Fruit fly (Drosophila melanogaster) whole organism, embryonic: Measurements from ENCODE around the gene Lst8.

Source experiments
- Ada2b ChIP-seq: fragments of 200-800 bp; sonication (Bioruptor generic); IDR thresholded peaks from 2 replicates; pipeline ENCODE4 v1.3.6; 2022; ENCODE audit warnings: missing biosample characterization, missing genetic modification characterization
- CG1024 ChIP-seq: fragments of 200-800 bp; sonication (Bioruptor generic); IDR thresholded peaks from 2 replicates; pipeline ENCODE4 v1.3.6; 2022; ENCODE audit warnings: missing biosample characterization, missing genetic modification characterization
- CG13894 ChIP-seq: fragments of 200-800 bp; sonication (Bioruptor generic); optimal IDR thresholded peaks from 3 replicates; lab custom pipeline; 2018; ENCODE audit warnings: missing biosample characterization, mild to moderate bottlenecking, missing genetic modification characterization, moderate library complexity
- CG14860 ChIP-seq: fragments of 200-800 bp; sonication (Bioruptor generic); IDR thresholded peaks from 3 replicates; pipeline ENCODE4 v1.3.6; 2022; ENCODE audit warnings: missing biosample characterization, missing genetic modification characterization; ENCODE audit not compliant: partially characterized antibody
- CG15011 ChIP-seq: fragments of 200-800 bp; sonication (Bioruptor generic); optimal IDR thresholded peaks from 3 replicates; lab custom pipeline; 2018; ENCODE audit warnings: missing biosample characterization, mild to moderate bottlenecking, missing genetic modification characterization
- CG1647 ChIP-seq: fragments of 200-800 bp; sonication (Bioruptor generic); optimal IDR thresholded peaks from 3 replicates; lab custom pipeline; 2016; ENCODE audit warnings: missing biosample characterization, missing genetic modification characterization
- CG2129 ChIP-seq: fragments of 200-800 bp; sonication (Bioruptor generic); IDR thresholded peaks from 2 replicates; pipeline ENCODE4 v1.3.6; 2022; ENCODE audit warnings: missing biosample characterization, missing genetic modification characterization; ENCODE audit not compliant: partially characterized antibody
- CG30403 ChIP-seq: fragments of 200-800 bp; sonication (Bioruptor generic); optimal IDR thresholded peaks from 3 replicates; lab custom pipeline; 2016; ENCODE audit warnings: missing biosample characterization, missing genetic modification characterization
- CG31365 ChIP-seq: fragments of 200-800 bp; sonication (Bioruptor generic); optimal IDR thresholded peaks from 2 replicates; lab custom pipeline; 2018; ENCODE audit warnings: missing biosample characterization, mild to moderate bottlenecking, missing genetic modification characterization
- CG32532 ChIP-seq: fragments of 200-800 bp; sonication (Bioruptor generic); IDR thresholded peaks from 2 replicates; pipeline ENCODE4 v1.3.6; 2022; ENCODE audit warnings: missing biosample characterization, missing genetic modification characterization
- CG42726 ChIP-seq: fragments of 200-800 bp; sonication (Bioruptor generic); IDR thresholded peaks from 2 replicates; pipeline ENCODE4 v1.3.6; 2022; ENCODE audit warnings: missing biosample characterization, missing genetic modification characterization; ENCODE audit not compliant: partially characterized antibody
- CG4360 ChIP-seq: fragments of 200-800 bp; sonication (Bioruptor generic); IDR thresholded peaks from 2 replicates; pipeline ENCODE4 v1.3.6; 2022; ENCODE audit warnings: missing biosample characterization, missing genetic modification characterization
- CG4730 ChIP-seq: fragments of 200-800 bp; sonication (Bioruptor generic); IDR thresholded peaks from 2 replicates; pipeline ENCODE4 v1.3.6; 2022; ENCODE audit warnings: missing biosample characterization, missing genetic modification characterization
- CG6254 ChIP-seq: fragments of 200-800 bp; sonication (Bioruptor generic); optimal IDR thresholded peaks from 3 replicates; lab custom pipeline; 2017; ENCODE audit warnings: mild to moderate bottlenecking, missing biosample characterization, missing genetic modification reagents, missing genetic modification characterization
- CG7839 ChIP-seq: fragments of 200-800 bp; sonication (Bioruptor generic); optimal IDR thresholded peaks from 3 replicates; lab custom pipeline; 2018; ENCODE audit warnings: missing biosample characterization, mild to moderate bottlenecking, missing genetic modification characterization, moderate library complexity
- CG9609 ChIP-seq: fragments of 200-800 bp; sonication (Bioruptor generic); optimal IDR thresholded peaks from 3 replicates; lab custom pipeline; 2016; ENCODE audit warnings: missing biosample characterization, missing genetic modification characterization
- D19B ChIP-seq: fragments of 200-800 bp; sonication (Bioruptor generic); optimal IDR thresholded peaks from 2 replicates; lab custom pipeline; 2017; ENCODE audit warnings: missing biosample characterization, mild to moderate bottlenecking, missing genetic modification characterization
- E2f2 ChIP-seq: fragments of 200-800 bp; sonication (Bioruptor generic); IDR thresholded peaks from 2 replicates; pipeline ENCODE4 v1.3.6; 2022; ENCODE audit warnings: missing biosample characterization, missing genetic modification characterization
- Hmx ChIP-seq: fragments of 200-800 bp; sonication (Bioruptor generic); optimal IDR thresholded peaks from 2 replicates; lab custom pipeline; 2016; ENCODE audit warnings: missing biosample characterization, missing genetic modification characterization
- Max ChIP-seq: fragments of 200-800 bp; sonication (Bioruptor generic); optimal IDR thresholded peaks from 2 replicates; lab custom pipeline; 2016; ENCODE audit warnings: missing biosample characterization, mild to moderate bottlenecking, missing genetic modification characterization
- Med ChIP-seq: fragments of 200-800 bp; sonication (Bioruptor generic); peaks from one replicate; lab custom pipeline; 2016; ENCODE audit warnings: missing biosample characterization, missing genetic modification characterization, mild to moderate bottlenecking, inconsistent platforms, moderate library complexity
- NFAT ChIP-seq: fragments of 200-800 bp; sonication (Bioruptor generic); IDR thresholded peaks from 2 replicates; pipeline ENCODE4 v1.3.6; 2022; ENCODE audit warnings: missing biosample characterization, missing genetic modification characterization
- Opbp ChIP-seq: fragments of 200-800 bp; sonication (Bioruptor generic); IDR thresholded peaks from 3 replicates; pipeline ENCODE4 v1.3.6; 2022; ENCODE audit warnings: missing biosample characterization, missing genetic modification characterization; ENCODE audit not compliant: partially characterized antibody
- Stat92E ChIP-seq, 3 experiments: fragments of >200 bp in 2 of 3; fragments of 200-800 bp in 1 of 3; sonication (Bioruptor generic) in 1 of 3; optimal IDR thresholded peaks; 2 replicates each; lab custom pipeline; 2017 to 2019; ENCODE audit warnings: missing biosample characterization in 3 of 3, missing genetic modification characterization in 3 of 3, mild to moderate bottlenecking in 1 of 3, moderate library complexity in 1 of 3
- Taf1 ChIP-seq: fragments of 200-800 bp; sonication (Bioruptor generic); IDR thresholded peaks from 2 replicates; pipeline ENCODE4 v1.3.6; 2022; ENCODE audit warnings: missing biosample characterization, missing genetic modification characterization
- Xbp1 ChIP-seq: fragments of 200-800 bp; sonication (Bioruptor generic); optimal IDR thresholded peaks from 3 replicates; lab custom pipeline; 2016; ENCODE audit warnings: missing biosample characterization, mild to moderate bottlenecking, missing genetic modification characterization
- ab ChIP-seq: fragments of 200-800 bp; sonication (Bioruptor generic); optimal IDR thresholded peaks from 2 replicates; lab custom pipeline; 2016; ENCODE audit warnings: missing biosample characterization, missing genetic modification characterization
- amos ChIP-seq: fragments of 200-800 bp; sonication (Bioruptor generic); IDR thresholded peaks from 2 replicates; pipeline ENCODE4 v1.3.6; 2022; ENCODE audit warnings: missing biosample characterization, missing genetic modification characterization; ENCODE audit not compliant: partially characterized antibody
- caup ChIP-seq: fragments of 200-800 bp; sonication (Bioruptor generic); optimal IDR thresholded peaks from 3 replicates; lab custom pipeline; 2017; ENCODE audit warnings: missing biosample characterization, mild to moderate bottlenecking, missing genetic modification characterization, moderate library complexity; ENCODE audit not compliant: severe bottlenecking
- chm ChIP-seq: fragments of 200-800 bp; sonication (Bioruptor generic); IDR thresholded peaks from 2 replicates; pipeline ENCODE4 v1.3.6; 2022; ENCODE audit warnings: missing biosample characterization, missing genetic modification characterization
- cwo ChIP-seq: fragments of 200-800 bp; sonication (Bioruptor generic); optimal IDR thresholded peaks from 3 replicates; lab custom pipeline; 2017; ENCODE audit warnings: missing biosample characterization, missing genetic modification characterization, mild to moderate bottlenecking, moderate library complexity, missing genetic modification reagents
- ems ChIP-seq: fragments of 200-800 bp; sonication (Bioruptor generic); optimal IDR thresholded peaks from 3 replicates; lab custom pipeline; 2016; ENCODE audit warnings: missing biosample characterization, missing genetic modification characterization
- exex ChIP-seq: fragments of 200-800 bp; sonication (Bioruptor generic); optimal IDR thresholded peaks from 4 replicates; lab custom pipeline; 2018; ENCODE audit warnings: missing biosample characterization, mild to moderate bottlenecking, missing genetic modification characterization, moderate library complexity
- ftz-f1 ChIP-seq: fragments of 200-800 bp; sonication (Bioruptor generic); optimal IDR thresholded peaks from 2 replicates; lab custom pipeline; 2016; ENCODE audit warnings: missing biosample characterization, missing genetic modification characterization
- gem ChIP-seq: fragments of 200-800 bp; sonication (Bioruptor generic); optimal IDR thresholded peaks from 2 replicates; lab custom pipeline; 2019; ENCODE audit warnings: missing biosample characterization, mild to moderate bottlenecking, missing genetic modification characterization, moderate library complexity
- grau ChIP-seq: fragments of 200-800 bp; optimal IDR thresholded peaks from 3 replicates; lab custom pipeline; 2019; ENCODE audit warnings: missing biosample characterization, mild to moderate bottlenecking, missing genetic modification characterization, moderate library complexity
- grn ChIP-seq: fragments of 200-800 bp; sonication (Bioruptor generic); optimal IDR thresholded peaks from 3 replicates; lab custom pipeline; 2017; ENCODE audit warnings: missing biosample characterization, missing genetic modification characterization
- her ChIP-seq: fragments of 200-800 bp; sonication (Bioruptor generic); optimal IDR thresholded peaks from 2 replicates; lab custom pipeline; 2016; ENCODE audit warnings: missing biosample characterization, missing genetic modification characterization
- hth ChIP-seq: fragments of >200 bp; optimal IDR thresholded peaks from 2 replicates; lab custom pipeline; 2017; ENCODE audit warnings: inconsistent platforms
- ind ChIP-seq: fragments of 200-800 bp; sonication (Bioruptor generic); optimal IDR thresholded peaks from 3 replicates; lab custom pipeline; 2016; ENCODE audit warnings: missing biosample characterization, missing genetic modification characterization
- lola ChIP-seq, 3 experiments: fragments of >200 bp in 2 of 3; fragments of 200-800 bp in 1 of 3; sonication (Bioruptor generic) in 1 of 3; optimal IDR thresholded peaks; 2 replicates each; lab custom pipeline; 2017 to 2019; ENCODE audit warnings: missing biosample characterization in 3 of 3, missing genetic modification characterization in 3 of 3, mild to moderate bottlenecking in 1 of 3, moderate library complexity in 1 of 3
- org-1 ChIP-seq: fragments of 200-800 bp; sonication (Bioruptor generic); optimal IDR thresholded peaks from 2 replicates; lab custom pipeline; 2017; ENCODE audit warnings: missing biosample characterization, missing genetic modification characterization
- p53 ChIP-seq: fragments of 200-800 bp; sonication (Bioruptor generic); optimal IDR thresholded peaks from 2 replicates; lab custom pipeline; 2016; ENCODE audit warnings: missing biosample characterization, missing genetic modification characterization
- pho ChIP-seq: fragments of 200-800 bp; sonication (Bioruptor generic); optimal IDR thresholded peaks from 2 replicates; lab custom pipeline; 2016; ENCODE audit warnings: missing biosample characterization, missing genetic modification characterization
- salm ChIP-seq: fragments of 200-800 bp; sonication (Bioruptor generic); optimal IDR thresholded peaks from 2 replicates; lab custom pipeline; 2018; ENCODE audit warnings: missing biosample characterization, mild to moderate bottlenecking, missing genetic modification characterization
- sc ChIP-seq, 3 experiments: fragments of >200 bp in 2 of 3; fragments of 200-800 bp in 1 of 3; sonication (Bioruptor generic) in 1 of 3; optimal IDR thresholded peaks; 2 replicates in 2 of 3; 3 replicates in 1 of 3; lab custom pipeline; 2017; ENCODE audit warnings: mild to moderate bottlenecking in 1 of 3, missing biosample characterization in 1 of 3, missing genetic modification characterization in 1 of 3, missing genetic modification reagents in 1 of 3
- tin ChIP-seq: fragments of 200-800 bp; sonication (Bioruptor generic); optimal IDR thresholded peaks from 3 replicates; lab custom pipeline; 2016; ENCODE audit warnings: missing biosample characterization, missing genetic modification characterization
- zfh1 ChIP-seq: fragments of 200-800 bp; sonication (Bioruptor generic); IDR thresholded peaks from 3 replicates; pipeline ENCODE4 v1.3.6; 2022; ENCODE audit warnings: missing biosample characterization, missing genetic modification characterization

The Lst8 gene

DNA sequence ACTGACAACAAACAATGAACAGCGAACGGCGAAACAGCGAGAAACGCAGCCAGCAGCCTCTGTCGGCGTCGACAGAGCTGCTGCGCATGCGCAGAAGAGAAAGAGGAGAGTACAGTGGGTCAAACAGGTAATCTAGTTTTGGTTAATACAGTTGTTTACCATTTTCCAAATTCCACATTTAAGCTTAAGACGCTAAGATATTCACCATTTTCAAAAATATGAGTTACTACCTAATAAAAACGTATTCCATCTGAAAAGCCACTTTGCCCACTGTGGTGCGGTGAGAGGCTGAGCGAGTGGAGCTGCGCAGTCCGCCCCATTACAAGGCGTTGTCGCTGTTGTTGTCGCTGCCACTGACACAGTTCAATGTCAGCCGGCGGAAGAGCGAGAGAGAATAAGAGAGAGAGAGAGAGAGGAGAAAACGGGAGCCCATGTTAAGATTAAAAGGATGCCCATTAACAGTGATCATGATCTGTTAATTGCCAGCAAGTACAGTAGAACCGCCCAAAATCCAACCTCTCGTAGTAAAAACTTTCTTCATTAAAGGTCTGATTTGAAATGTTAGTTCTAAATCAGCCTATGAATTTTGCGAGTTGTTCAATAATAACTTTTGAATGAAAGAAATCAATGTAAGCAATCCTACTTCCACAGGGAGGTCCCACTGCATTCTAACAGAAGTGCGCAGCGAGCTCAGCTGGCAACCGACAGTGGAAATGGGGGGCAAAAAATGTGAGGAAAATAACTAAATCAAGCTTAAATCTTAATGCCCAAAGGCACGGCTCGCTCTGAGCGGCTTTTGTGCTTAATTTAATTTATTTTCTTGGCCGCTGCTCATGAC, 45.2 kb upstream of the Lst8 start (continued):
- TF ChIP-seq salm (tag; lab: Kevin White, UChicago) (peak; percentile 93), cwo (peak; percentile 81), CG9609 (GFP tag; lab: Kevin White, UChicago) (peak; percentile 93), CG13894 (no peak), CG42726 (no peak), exex (tag; lab: Kevin White, UChicago) (peak; percentile 17), Ada2b (GFP tag; lab: Robert Waterston, UW) (peak; percentile 94), org-1 (GFP tag; lab: Kevin White, UChicago) (peak; percentile 95), Xbp1 (GFP tag; lab: Kevin White, UChicago) (peak; percentile 95), Opbp (no peak), Max (GFP tag; lab: Kevin White, UChicago) (peak; percentile 82), gem (tag; lab: Kevin White, UChicago) (peak; percentile 96), tin (GFP tag; lab: Kevin White, UChicago) (peak; percentile 95), zfh1 (GFP tag; lab: Robert Waterston, UW) (peak; percentile 98), ftz-f1 (peak; percentile 66), grn (GFP tag; lab: Kevin White, UChicago) (peak; percentile 54), CG14860 (GFP tag; lab: Robert Waterston, UW) (no peak), CG4730 (GFP tag; lab: Robert Waterston, UW) (peak; percentile 92), E2f2 (GFP tag; lab: Robert Waterston, UW) (peak; percentile 82), chm (GFP tag; lab: Robert Waterston, UW) (peak; percentile 98), CG1647 (GFP tag; lab: Kevin White, UChicago) (peak; percentile 87), CG31365 (tag; lab: Kevin White, UChicago) (peak; percentile 78), hth (lab: Kevin White, UChicago) (no peak), D19B (peak; percentile 49), Hmx (GFP tag; lab: Kevin White, UChicago) (peak; percentile 49), p53 (GFP tag; lab: Kevin White, UChicago) (peak; percentile 84), CG30403 (GFP tag; lab: Kevin White, UChicago) (peak; percentile 93), Stat92E (GFP tag; optimal IDR thresholded peaks at IDR 0.05; lab: Kevin White, UChicago) (peak in 1 of 3 experiments; percentile 75), caup (GFP tag; lab: Kevin White, UChicago) (peak; percentile 85), Med (peak; percentile 99), pho (GFP tag; lab: Kevin White, UChicago) (peak; percentile 85), CG15011 (peak; percentile 78), ind (GFP tag; lab: Kevin White, UChicago) (peak; percentile 93), CG6254 (GFP tag; lab: Kevin White, UChicago) (peak; percentile 94), ems (GFP tag; lab: Kevin White, UChicago) (peak; percentile 94), CG2129 (GFP tag; lab: Robert Waterston, UW) (no peak), CG32532 (GFP tag; lab: Robert Waterston, UW) (peak; percentile 86), sc (optimal IDR thresholded peaks at IDR 0.05; lab: Kevin White, UChicago) (no peak), sc (GFP tag; optimal IDR thresholded peaks at IDR 0.05; lab: Kevin White, UChicago) (peak; percentile 95), CG7839 (tag; lab: Kevin White, UChicago) (peak; percentile 93), her (GFP tag; lab: Kevin White, UChicago) (peak; percentile 92), CG4360 (GFP tag; lab: Robert Waterston, UW) (peak; percentile 81), ab (GFP tag; lab: Kevin White, UChicago) (peak; percentile 73), NFAT (peak; percentile 85), Taf1 (GFP tag; lab: Robert Waterston, UW) (peak; percentile 44), CG1024 (peak; percentile 89), amos (no peak), grau (tag; lab: Kevin White, UChicago) (peak; percentile 85), lola (GFP tag; optimal IDR thresholded peaks at IDR 0.05; lab: Kevin White, UChicago) (peak in 1 of 3 experiments; percentile 94)
